Worm (Caenorhabditis elegans) whole organism, L4 larva: ENCODE results near the gene C52B9.4.

Experiments used
- F44E2.7 ChIP-seq: fragments of 200-800 bp; sonication (Bioruptor generic); IDR thresholded peaks from 2 replicates; pipeline ENCODE4 v2.1.2; 2022; ENCODE audit warnings: missing genetic modification characterization, missing compliant biosample characterization
- F49E8.2 ChIP-seq: sonication (generic microtip); optimal IDR thresholded peaks from 2 replicates; lab custom pipeline; 2016; ENCODE audit warnings: missing compliant biosample characterization, mild to moderate bottlenecking, missing genetic modification characterization, borderline replicate concordance
- T20F7.1 ChIP-seq: fragments of 200-800 bp; sonication (Bioruptor generic); optimal IDR thresholded peaks from 2 replicates; lab custom pipeline; 2018; ENCODE audit warnings: mild to moderate bottlenecking, missing genetic modification characterization, missing compliant biosample characterization
- Y105C5A.15 ChIP-seq: fragments of 200-800 bp; sonication (Bioruptor generic); IDR thresholded peaks from 2 replicates; pipeline ENCODE4 v1.3.6; 2022; ENCODE audit warnings: missing genetic modification characterization, missing compliant biosample characterization
- Y75B8A.6 ChIP-seq: fragments of 200-800 bp; sonication (Bioruptor generic); IDR thresholded peaks from 2 replicates; pipeline ENCODE4 v1.3.6; 2022; ENCODE audit warnings: missing genetic modification reagents, missing genetic modification characterization, missing compliant biosample characterization
- ZK337.2 ChIP-seq: fragments of 200-800 bp; sonication (Bioruptor generic); IDR thresholded peaks from 2 replicates; pipeline ENCODE4 v1.3.6; 2022; ENCODE audit warnings: missing genetic modification reagents, missing genetic modification characterization, missing compliant biosample characterization
- ZK546.5 ChIP-seq, 2 experiments: sonication (generic microtip); optimal IDR thresholded peaks; 2 replicates each; lab custom pipeline; 2017; ENCODE audit warnings: missing biosample characterization in 2 of 2, missing genetic modification characterization in 2 of 2
- aha-1 ChIP-seq: fragments of 150-350 bp; peaks from one replicate; lab custom pipeline; 2014; ENCODE audit warnings: missing biosample characterization, missing genetic modification characterization
- ama-1 ChIP-seq: fragments of 150-350 bp; optimal IDR thresholded peaks from 2 replicates; lab custom pipeline; 2014; ENCODE audit warnings: inconsistent platforms, mixed read lengths
- ceh-28 ChIP-seq: fragments of 150-350 bp; optimal IDR thresholded peaks from 2 replicates; lab custom pipeline; 2014; ENCODE audit warnings: missing biosample characterization, missing genetic modification reagents, missing genetic modification characterization
- ceh-62 ChIP-seq: sonication (generic microtip); optimal IDR thresholded peaks from 2 replicates; lab custom pipeline; 2017; ENCODE audit warnings: missing biosample characterization, missing genetic modification characterization
- ceh-82 ChIP-seq: sonication (generic microtip); optimal IDR thresholded peaks from 2 replicates; lab custom pipeline; 2017; ENCODE audit warnings: missing biosample characterization, missing genetic modification characterization
- ctbp-1 ChIP-seq: fragments of 200-800 bp; sonication (Bioruptor generic); IDR thresholded peaks from 2 replicates; pipeline ENCODE4 v1.3.6; 2022; ENCODE audit warnings: missing genetic modification reagents, missing genetic modification characterization, missing compliant biosample characterization
- daf-8 ChIP-seq: fragments of 200-800 bp; sonication (Bioruptor generic); IDR thresholded peaks from 2 replicates; pipeline ENCODE4 v1.3.6; 2022; ENCODE audit warnings: missing genetic modification characterization, missing compliant biosample characterization
- dmd-6 ChIP-seq: fragments of 200-800 bp; sonication (Bioruptor generic); IDR thresholded peaks from 2 replicates; pipeline ENCODE4 v1.3.6; 2022; ENCODE audit warnings: missing genetic modification reagents, missing genetic modification characterization, missing compliant biosample characterization
- dmd-9 ChIP-seq: fragments of 200-800 bp; sonication (Bioruptor generic); IDR thresholded peaks from 2 replicates; pipeline ENCODE4 v1.3.6; 2022; ENCODE audit warnings: missing genetic modification reagents, missing genetic modification characterization, missing compliant biosample characterization
- duxl-1 ChIP-seq: sonication (generic microtip); optimal IDR thresholded peaks from 2 replicates; lab custom pipeline; 2016; ENCODE audit warnings: mild to moderate bottlenecking, missing genetic modification characterization, moderate library complexity, missing compliant biosample characterization; ENCODE audit not compliant: poor library complexity
- egl-27 ChIP-seq: sonication (generic microtip); optimal IDR thresholded peaks from 3 replicates; lab custom pipeline; 2017; ENCODE audit warnings: missing biosample characterization, missing genetic modification reagents, missing genetic modification characterization
- fkh-10 ChIP-seq: fragments of 150-350 bp; optimal IDR thresholded peaks from 2 replicates; lab custom pipeline; 2014; ENCODE audit warnings: missing biosample characterization, missing genetic modification reagents, missing genetic modification characterization
- hif-1 ChIP-seq, 2 experiments: sonication (generic microtip); optimal IDR thresholded peaks; 2 replicates each; lab custom pipeline; 2016 to 2017; ENCODE audit warnings: missing compliant biosample characterization in 2 of 2, missing genetic modification characterization in 2 of 2, missing genetic modification reagents in 2 of 2, missing genotype in 2 of 2, mild to moderate bottlenecking in 1 of 2
- hmg-1.1 ChIP-seq: fragments of 200-800 bp; sonication (Bioruptor generic); IDR thresholded peaks from 2 replicates; pipeline ENCODE4 v1.3.6; 2022; ENCODE audit warnings: missing genetic modification reagents, missing genetic modification characterization, missing compliant biosample characterization
- lim-7 ChIP-seq: fragments of 200-800 bp; sonication (Bioruptor generic); IDR thresholded peaks from 2 replicates; pipeline ENCODE4 v1.3.6; 2022; ENCODE audit warnings: missing genetic modification characterization, missing compliant biosample characterization
- lin-13 ChIP-seq: fragments of 150-350 bp; optimal IDR thresholded peaks from 2 replicates; lab custom pipeline; 2014; ENCODE audit warnings: missing biosample characterization, missing genetic modification reagents, missing genetic modification characterization
- lin-39 ChIP-seq: fragments of 150-350 bp; optimal IDR thresholded peaks from 2 replicates; lab custom pipeline; 2014; ENCODE audit warnings: missing biosample characterization, missing genetic modification reagents, missing genetic modification characterization
- lir-3 ChIP-seq: sonication (generic microtip); optimal IDR thresholded peaks from 2 replicates; lab custom pipeline; 2016; ENCODE audit warnings: mild to moderate bottlenecking, missing genetic modification characterization, missing compliant biosample characterization
- lsy-2 ChIP-seq, 2 experiments: fragments of 150-350 bp in 1 of 2; sonication (generic microtip) in 1 of 2; optimal IDR thresholded peaks; 2 replicates each; lab custom pipeline; 2014 to 2017; ENCODE audit warnings: missing biosample characterization in 2 of 2, missing genetic modification characterization in 2 of 2
- madf-5 ChIP-seq, 2 experiments: fragments of 200-800 bp; sonication (Bioruptor generic); IDR thresholded peaks; 2 replicates each; pipeline ENCODE4 v1.3.6; 2022; ENCODE audit warnings: missing compliant biosample characterization in 2 of 2, missing genetic modification characterization in 2 of 2
- mep-1 ChIP-seq: fragments of 150-350 bp; sonication (generic microtip); optimal IDR thresholded peaks from 3 replicates; lab custom pipeline; 2014; ENCODE audit warnings: missing biosample characterization, missing genetic modification characterization
- mes-2 ChIP-seq: sonication (generic microtip); optimal IDR thresholded peaks from 2 replicates; lab custom pipeline; 2016; ENCODE audit warnings: missing genotype, mild to moderate bottlenecking, missing genetic modification characterization, missing compliant biosample characterization; ENCODE audit not compliant: poor library complexity, severe bottlenecking
- nhr-10 ChIP-seq: fragments of 150-350 bp; optimal IDR thresholded peaks from 2 replicates; lab custom pipeline; 2014; ENCODE audit warnings: missing biosample characterization, missing genetic modification characterization
- nhr-11 ChIP-seq: fragments of 150-350 bp; optimal IDR thresholded peaks from 2 replicates; lab custom pipeline; 2014; ENCODE audit warnings: missing biosample characterization, missing genetic modification characterization
- nhr-111 ChIP-seq: fragments of 200-800 bp; sonication (Bioruptor generic); optimal IDR thresholded peaks from 2 replicates; lab custom pipeline; 2018; ENCODE audit warnings: mild to moderate bottlenecking, missing genetic modification characterization, missing compliant biosample characterization
- nhr-28 ChIP-seq: fragments of 150-350 bp; optimal IDR thresholded peaks from 2 replicates; lab custom pipeline; 2014; ENCODE audit warnings: missing biosample characterization, missing genetic modification characterization
- pqm-1 ChIP-seq: sonication (generic microtip); optimal IDR thresholded peaks from 2 replicates; lab custom pipeline; 2017; ENCODE audit warnings: missing biosample characterization, missing genetic modification characterization
- skn-1 ChIP-seq: fragments of 150-350 bp; optimal IDR thresholded peaks from 2 replicates; lab custom pipeline; 2014; ENCODE audit warnings: missing biosample characterization, missing genetic modification characterization
- snpc-4 ChIP-seq: fragments of 150-350 bp; optimal IDR thresholded peaks from 2 replicates; lab custom pipeline; 2014; ENCODE audit warnings: missing biosample characterization, missing genetic modification characterization
- spr-1 ChIP-seq: sonication (generic microtip); optimal IDR thresholded peaks from 2 replicates; lab custom pipeline; 2016; ENCODE audit warnings: mild to moderate bottlenecking, missing genetic modification characterization, missing compliant biosample characterization
- tag-97 ChIP-seq: fragments of 200-800 bp; sonication (Bioruptor generic); IDR thresholded peaks from 2 replicates; pipeline ENCODE4 v1.3.6; 2022; ENCODE audit warnings: missing genetic modification characterization, missing compliant biosample characterization
- tra-1 ChIP-seq: fragments of 200-800 bp; sonication (Bioruptor generic); IDR thresholded peaks from 2 replicates; pipeline ENCODE4 v1.3.6; 2022; ENCODE audit warnings: missing genetic modification reagents, missing genetic modification characterization, missing compliant biosample characterization
- unc-130 ChIP-seq: sonication (generic microtip); optimal IDR thresholded peaks from 2 replicates; lab custom pipeline; 2016; ENCODE audit warnings: missing genetic modification reagents, missing genetic modification characterization, missing compliant biosample characterization
- unc-62 ChIP-seq, 3 experiments: fragments of 150-350 bp in 1 of 3; sonication (generic microtip); optimal IDR thresholded peaks in 2 of 3; peaks in 1 of 3; 1 replicate in 1 of 3; 2 replicates in 2 of 3; lab custom pipeline; 2014 to 2017; ENCODE audit warnings: missing biosample characterization in 3 of 3, missing genetic modification characterization in 3 of 3, missing genetic modification reagents in 3 of 3, missing genotype in 1 of 3
- vab-7 ChIP-seq: fragments of 200-800 bp; sonication (Bioruptor generic); IDR thresholded peaks from 2 replicates; pipeline ENCODE4 v1.3.6; 2022; ENCODE audit warnings: missing genetic modification reagents, missing genetic modification characterization, missing compliant biosample characterization
- zip-11 ChIP-seq: fragments of 200-800 bp; sonication (Bioruptor generic); IDR thresholded peaks from 2 replicates; pipeline ENCODE4 v1.3.6; 2022; ENCODE audit warnings: missing genetic modification characterization, missing compliant biosample characterization
- zip-2 ChIP-seq: fragments of 150-350 bp; optimal IDR thresholded peaks from 2 replicates; lab custom pipeline; 2014; ENCODE audit warnings: missing biosample characterization, missing genetic modification characterization
- ztf-11 ChIP-seq: fragments of 150-350 bp; optimal IDR thresholded peaks from 2 replicates; lab custom pipeline; 2014; ENCODE audit warnings: missing biosample characterization, missing genetic modification characterization

The C52B9.4 gene

DNA sequence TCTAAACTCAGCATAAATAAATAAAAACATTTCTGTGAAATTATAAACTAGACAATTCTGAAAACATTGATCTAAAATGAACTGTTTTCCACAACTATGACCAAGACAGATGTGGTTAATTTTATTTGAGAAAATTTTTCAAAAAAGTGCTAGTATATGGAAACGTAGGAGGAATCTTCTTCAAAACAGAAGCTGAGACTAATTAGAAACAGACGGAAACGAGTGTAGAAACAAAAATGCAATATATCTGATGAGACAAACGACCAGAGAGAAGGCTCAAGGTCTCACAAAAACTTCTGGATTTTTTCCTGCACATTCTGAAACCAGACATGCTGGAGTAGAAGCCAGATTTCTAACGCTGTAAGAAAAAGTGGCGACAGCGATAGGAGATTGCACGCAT lies 35.5 kb downstream of the C52B9.4 start:
- TF ChIP-seq ceh-62 (tag; lab: Kevin White, UChicago) (no peak), lin-39 (no peak), skn-1 (tag; lab: Kevin White, UChicago) (no peak), lir-3 (tag; lab: Kevin White, UChicago) (no peak), zip-2 (tag; lab: Kevin White, UChicago) (no peak), F49E8.2 (tag; lab: Kevin White, UChicago) (no peak), nhr-111 (no peak), nhr-11 (tag; lab: Kevin White, UChicago) (no peak), ZK546.5 (tag; optimal IDR thresholded peaks at IDR 0.05; lab: Kevin White, UChicago) (no peak), tra-1 (GFP tag; lab: Robert Waterston, UW) (no peak), zip-11 (no peak), madf-5 (GFP tag; IDR thresholded peaks at IDR 0.05; lab: Robert Waterston, UW) (no peak), ceh-28 (no peak), ztf-11 (tag; lab: Kevin White, UChicago) (no peak)

- TF ChIP-seq aha-1 (tag; lab: Kevin White, UChicago) (peak; percentile 13), T20F7.1 (GFP tag; lab: Kevin White, UChicago) (no peak), unc-62 (GFP tag; optimal IDR thresholded peaks at IDR 0.05 in 1 of 2; lab: Kevin White, UChicago) (peak in 1 of 2 experiments; percentile 68), unc-62 (tag; optimal IDR thresholded peaks at IDR 0.05; lab: Kevin White, UChicago) (no peak), ceh-82 (tag; lab: Kevin White, UChicago) (no peak), hif-1 (tag; optimal IDR thresholded peaks at IDR 0.05; lab: Kevin White, UChicago) (peak in 1 of 2 experiments; percentile 1), ctbp-1 (GFP tag; lab: Robert Waterston, UW) (0 out of 2 replicates have a peak, but pooled peaks have one; percentile 24), mes-2 (tag; lab: Kevin White, UChicago) (no peak), ZK337.2 (GFP tag; lab: Robert Waterston, UW) (no peak), tag-97 (GFP tag; lab: Robert Waterston, UW) (no peak), lsy-2 (tag; optimal IDR thresholded peaks at IDR 0.05; lab: Kevin White, UChicago) (no peak), Y105C5A.15 (GFP tag; lab: Robert Waterston, UW) (no peak), mep-1 (tag; lab: Kevin White, UChicago) (peak; percentile 22), lim-7 (no peak), daf-8 (GFP tag; lab: Robert Waterston, UW) (no peak), F49E8.2 (tag; lab: Kevin White, UChicago) (no peak), nhr-10 (tag; lab: Kevin White, UChicago) (no peak), dmd-6 (GFP tag; lab: Robert Waterston, UW) (no peak)
Observed at ce11 chrX:4297452-4297851, 37.0 kb downstream of the C52B9.4 start, which contains the start of gene paf-2. TSS of gene paf-2 (minus strand) at chrX:4297741.

- TF ChIP-seq unc-62 (GFP tag; optimal IDR thresholded peaks at IDR 0.05 in 1 of 2; lab: Kevin White, UChicago) (peak in 1 of 2 experiments; percentile 91), unc-62 (tag; optimal IDR thresholded peaks at IDR 0.05; lab: Kevin White, UChicago) (no peak), hmg-1.1 (GFP tag; lab: Robert Waterston, UW) (no peak)
Observed at ce11 chrX:4303200-4303599, 42.7 kb downstream of the C52B9.4 start.

DNA sequence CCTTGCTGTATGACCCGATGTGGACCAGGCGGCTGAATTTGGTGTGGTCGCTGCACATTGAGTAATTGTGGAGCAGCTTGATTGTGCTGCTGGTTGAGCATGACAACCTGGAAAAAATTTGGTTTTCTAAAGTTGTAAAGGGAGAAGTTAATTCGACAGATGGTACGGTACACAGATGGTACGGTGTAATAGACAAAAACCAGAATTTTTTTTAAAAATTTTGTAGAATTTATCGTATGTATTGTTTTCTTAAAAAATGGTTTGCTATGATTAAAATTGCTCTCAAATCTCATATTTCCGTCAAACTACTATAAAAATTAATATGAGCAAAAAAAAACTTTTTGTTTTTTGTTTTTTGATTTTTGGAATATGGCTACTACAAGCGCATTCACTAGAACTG lies 46.4 kb downstream of the C52B9.4 start, which contains the start of gene pqn-15:
TSS of gene pqn-15 (minus strand) at position 101 of the 400 bp plus-strand sequence.
- TF ChIP-seq spr-1 (tag; lab: Kevin White, UChicago) (no peak), snpc-4 (tag; lab: Kevin White, UChicago) (no peak), dmd-9 (GFP tag; lab: Robert Waterston, UW) (no peak), ceh-82 (tag; lab: Kevin White, UChicago) (no peak), ama-1 (no peak), lir-3 (tag; lab: Kevin White, UChicago) (no peak), fkh-10 (GFP tag; lab: Kevin White, UChicago) (no peak), nhr-28 (tag; lab: Kevin White, UChicago) (no peak), egl-27 (no peak), Y75B8A.6 (no peak), nhr-11 (tag; lab: Kevin White, UChicago) (no peak), pqm-1 (tag; lab: Kevin White, UChicago) (no peak), vab-7 (GFP tag; lab: Robert Waterston, UW) (no peak), F44E2.7 (GFP tag; lab: Robert Waterston, UW) (no peak), hif-1 (tag; optimal IDR thresholded peaks at IDR 0.05; lab: Kevin White, UChicago) (no peak), duxl-1 (tag; lab: Kevin White, UChicago) (no peak), zip-11 (no peak), lin-13 (GFP tag; lab: Kevin White, UChicago) (no peak), unc-130 (GFP tag; lab: Kevin White, UChicago) (no peak)
